Worm (Caenorhabditis elegans): ENCODE data around the gene exh-1.

ce11 chrV:3119185-3119584 lies 37.7 kb upstream of the exh-1 start:
- TF ChIP-seq flt-1 (GFP tag; IDR thresholded peaks at IDR 0.05) (no peak), ztf-29 (GFP tag; IDR thresholded peaks at IDR 0.05) (no peak), klf-2 (GFP tag; conservative IDR thresholded peaks at IDR 0.05) (no peak), cog-1 (tag; optimal IDR thresholded peaks at IDR 0.05) (no peak), ref-1 (GFP tag; conservative IDR thresholded peaks at IDR 0.05) (no peak), tab-1 (GFP tag; IDR thresholded peaks at IDR 0.05) (no peak), med-1 (GFP tag; optimal IDR thresholded peaks at IDR 0.05; ENCODE audit: insufficient read depth) (no peak), T22C8.4 (GFP tag; IDR thresholded peaks at IDR 0.05) (no peak)

All from whole organism, midembryonic.